Fruit fly (Drosophila melanogaster): Measurements from ENCODE around the gene CG32579.

Gene CG32579

dm6 chrX:16308310-16308918 lies 14.7 kb upstream of the CG32579 start, which contains the start of gene Had1 (continued):
- peak; percentile 43; the same call in 1 of the 2 replicates for TF ChIP-seq Rfx (GFP tag; IDR thresholded peaks at IDR 0.05)
- no peak for TF ChIP-seq so (GFP tag; IDR thresholded peaks at IDR 0.05)
- TF ChIP-seq mirr (GFP tag; optimal IDR thresholded peaks at IDR 0.05), result peak; percentile 25
- TF ChIP-seq grn (GFP tag; optimal IDR thresholded peaks at IDR 0.05), result peak; percentile 95
- TF ChIP-seq pan (optimal IDR thresholded peaks at IDR 0.05), result no peak
- TF ChIP-seq pan (GFP tag; optimal IDR thresholded peaks at IDR 0.05 in 1 of 2, IDR thresholded peaks at IDR 0.05 in 1 of 2), result peak in 1 of 2 experiments; percentile 16
- TF ChIP-seq CG1233 (GFP tag; optimal IDR thresholded peaks at IDR 0.05), result no peak
- 0 out of 3 replicates have a peak, but pooled peaks have one; percentile 5 for TF ChIP-seq Opbp (GFP tag; IDR thresholded peaks at IDR 0.05; ENCODE audit: partially characterized antibody)

DNA sequence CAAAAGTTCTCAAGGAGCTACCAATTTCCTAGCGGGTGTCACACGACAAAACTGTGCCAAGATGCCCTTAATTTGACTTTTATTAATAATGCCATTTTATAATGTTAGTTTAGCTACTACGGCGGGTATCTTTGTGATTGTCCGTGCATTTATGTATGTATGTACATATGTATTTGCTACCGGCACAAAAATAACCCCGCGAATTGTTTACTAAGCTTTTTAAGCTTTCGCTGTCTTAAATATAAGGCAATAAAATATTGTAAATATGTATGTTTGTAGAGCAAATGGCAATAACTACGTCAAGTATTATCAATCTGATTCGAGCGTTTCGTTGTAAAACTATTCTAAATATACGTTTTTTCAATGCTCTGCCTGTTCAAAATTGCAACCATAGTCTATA lies 14.1 kb upstream of the CG32579 start:
- peak; percentile 2 for TF ChIP-seq Med (GFP tag)
- TF ChIP-seq CG13296 (GFP tag; optimal IDR thresholded peaks at IDR 0.05), result peak; percentile 13
- TF ChIP-seq pnt (GFP tag; optimal IDR thresholded peaks at IDR 0.05), result no peak
- TF ChIP-seq CG6765 (GFP tag; optimal IDR thresholded peaks at IDR 0.05), result no peak
- peak; percentile 44 for TF ChIP-seq sens (GFP tag)
- TF ChIP-seq ERR (GFP tag; optimal IDR thresholded peaks at IDR 0.05), result peak; percentile 44

- TF ChIP-seq Oaz (GFP tag; IDR thresholded peaks at IDR 0.05) (no peak), seq (GFP tag; IDR thresholded peaks at IDR 0.05) (no peak), hkb (optimal IDR thresholded peaks at IDR 0.05) (no peak), hkb (GFP tag; IDR thresholded peaks at IDR 0.05) (no peak), exex (tag; optimal IDR thresholded peaks at IDR 0.05) (peak; percentile 60), CG5245 (GFP tag; optimal IDR thresholded peaks at IDR 0.05) (no peak), CG4404 (GFP tag; IDR thresholded peaks at IDR 0.05) (no peak), Vsx1 (GFP tag; optimal IDR thresholded peaks at IDR 0.05) (peak; percentile 71)
Observed at dm6 chrX:16309764-16310163, 13.3 kb upstream of the CG32579 start.

dm6 chrX:16313078-16313875 lies 9.8 kb upstream of the CG32579 start, which contains the start of the genes CG9915 and SWIP:
CG9915 (minus strand) TSS chrX:16313138.
SWIP (plus strand) TSS chrX:16313709.
- peak; percentile 76 for TF ChIP-seq CG2116 (GFP tag; optimal IDR thresholded peaks at IDR 0.05)
- TF ChIP-seq vnd (GFP tag; IDR thresholded peaks at IDR 0.05; ENCODE audit: partially characterized antibody), result peak; percentile 70
- peak; percentile 67; the same call in 2 of the 3 replicates for TF ChIP-seq CG14860 (GFP tag; IDR thresholded peaks at IDR 0.05; ENCODE audit: partially characterized antibody)
- 0 out of 3 replicates have a peak, but pooled peaks have one; percentile 36 for TF ChIP-seq zen2 (GFP tag; IDR thresholded peaks at IDR 0.05; ENCODE audit: partially characterized antibody)
- peak; percentile 50 for TF ChIP-seq CG8290 (GFP tag; optimal IDR thresholded peaks at IDR 0.05)
- TF ChIP-seq CG8290 (tag; optimal IDR thresholded peaks at IDR 0.05), result peak in 1 of 2 experiments; percentile 47
- TF ChIP-seq hb (GFP tag; IDR thresholded peaks at IDR 0.05; ENCODE audit: partially characterized antibody), result peak; percentile 77
- TF ChIP-seq CG30020 (tag; optimal IDR thresholded peaks at IDR 0.05), result peak; percentile 95
- peak; percentile 53 for TF ChIP-seq Sry-δ (GFP tag; optimal IDR thresholded peaks at IDR 0.05)
- TF ChIP-seq hkb (optimal IDR thresholded peaks at IDR 0.05), result no peak
- no peak for TF ChIP-seq hkb (GFP tag; IDR thresholded peaks at IDR 0.05)
- peak; percentile 19 for TF ChIP-seq CG15514 (GFP tag; optimal IDR thresholded peaks at IDR 0.05)
- TF ChIP-seq pfk (GFP tag; optimal IDR thresholded peaks at IDR 0.05), result peak; percentile 97
- peak; percentile 4 for TF ChIP-seq CG9437 (GFP tag; optimal IDR thresholded peaks at IDR 0.05)
- peak; percentile 60; the same call in 1 of the 2 replicates for TF ChIP-seq amos (GFP tag; IDR thresholded peaks at IDR 0.05; ENCODE audit: partially characterized antibody)
- peak; percentile 81 for TF ChIP-seq mld (GFP tag; IDR thresholded peaks at IDR 0.05; ENCODE audit: partially characterized antibody)
- TF ChIP-seq Scr (GFP tag; IDR thresholded peaks at IDR 0.05; ENCODE audit: partially characterized antibody), result peak; percentile 60
- TF ChIP-seq unpg (GFP tag; optimal IDR thresholded peaks at IDR 0.05), result peak; percentile 7
- TF ChIP-seq CG7963 (GFP tag; IDR thresholded peaks at IDR 0.05; ENCODE audit: partially characterized antibody), result peak; percentile 84
- TF ChIP-seq lola (GFP tag; optimal IDR thresholded peaks at IDR 0.05), result peak in 1 of 3 experiments; percentile 53
- TF ChIP-seq zen (tag; optimal IDR thresholded peaks at IDR 0.05), result peak; percentile 31
- TF ChIP-seq CG13775 (GFP tag; optimal IDR thresholded peaks at IDR 0.05), result peak; percentile 39
- peak; percentile 51 for TF ChIP-seq dmrt11E (tag; optimal IDR thresholded peaks at IDR 0.05)
